Fruit fly (Drosophila melanogaster) whole organism, prepupa: ENCODE data around the gene AOX1.

Experiments used
- Blimp-1 ChIP-seq: fragments of 200-800 bp; sonication (Bioruptor generic); optimal IDR thresholded peaks from 3 replicates; lab custom pipeline; 2017; ENCODE audit warnings: missing biosample characterization, missing genetic modification characterization, mild to moderate bottlenecking, moderate library complexity, missing genetic modification reagents
- CG10631 ChIP-seq: fragments of 200-800 bp; sonication (Bioruptor generic); optimal IDR thresholded peaks from 2 replicates; lab custom pipeline; 2016; ENCODE audit warnings: missing biosample characterization, missing genetic modification characterization
- CG10669 ChIP-seq: fragments of 200-800 bp; sonication (Bioruptor generic); optimal IDR thresholded peaks from 3 replicates; lab custom pipeline; 2018; ENCODE audit warnings: missing biosample characterization, mild to moderate bottlenecking, missing genetic modification characterization, moderate library complexity
- CG11762 ChIP-seq: fragments of 200-800 bp; sonication (Bioruptor generic); optimal IDR thresholded peaks from 3 replicates; lab custom pipeline; 2016; ENCODE audit warnings: missing biosample characterization, missing genetic modification characterization; ENCODE audit not compliant: insufficient read depth
- CG11902 ChIP-seq: fragments of 200-800 bp; sonication (Bioruptor generic); optimal IDR thresholded peaks from 3 replicates; lab custom pipeline; 2016; ENCODE audit warnings: missing biosample characterization, missing genetic modification characterization
- CG16779 ChIP-seq: fragments of 200-800 bp; sonication (Bioruptor generic); optimal IDR thresholded peaks from 3 replicates; lab custom pipeline; 2017; ENCODE audit warnings: missing biosample characterization, mild to moderate bottlenecking, missing genetic modification characterization
- CG3032 ChIP-seq: fragments of 200-800 bp; optimal IDR thresholded peaks from 2 replicates; lab custom pipeline; 2019; ENCODE audit warnings: missing biosample characterization, mild to moderate bottlenecking, missing genetic modification characterization, moderate library complexity
- CG31627 ChIP-seq: fragments of 200-800 bp; sonication (Bioruptor generic); optimal IDR thresholded peaks from 3 replicates; lab custom pipeline; 2016; ENCODE audit warnings: missing biosample characterization, missing genetic modification characterization
- CG32006 ChIP-seq: fragments of 200-800 bp; sonication (Bioruptor generic); optimal IDR thresholded peaks from 3 replicates; lab custom pipeline; 2017; ENCODE audit warnings: missing biosample characterization, mild to moderate bottlenecking, missing genetic modification characterization
- CG34406 ChIP-seq: fragments of 200-800 bp; sonication (Bioruptor generic); optimal IDR thresholded peaks from 3 replicates; lab custom pipeline; 2016; ENCODE audit warnings: missing biosample characterization, missing genetic modification characterization
- CG3919 ChIP-seq: fragments of 200-800 bp; sonication (Bioruptor generic); optimal IDR thresholded peaks from 3 replicates; lab custom pipeline; 2016; ENCODE audit warnings: missing biosample characterization, missing genetic modification characterization
- CG4318 ChIP-seq: fragments of 200-800 bp; sonication (Bioruptor generic); optimal IDR thresholded peaks from 3 replicates; lab custom pipeline; 2017; ENCODE audit warnings: missing biosample characterization, mild to moderate bottlenecking, missing genetic modification characterization
- CG6276 ChIP-seq: fragments of 200-800 bp; sonication (Bioruptor generic); optimal IDR thresholded peaks from 2 replicates; lab custom pipeline; 2017; ENCODE audit warnings: missing biosample characterization, mild to moderate bottlenecking, missing genetic modification characterization
- CG6854 ChIP-seq: fragments of 200-800 bp; sonication (Bioruptor generic); optimal IDR thresholded peaks from 2 replicates; lab custom pipeline; 2017; ENCODE audit warnings: missing biosample characterization, mild to moderate bottlenecking, missing genetic modification characterization
- CG8119 ChIP-seq: fragments of 200-800 bp; sonication (Bioruptor generic); IDR thresholded peaks from 3 replicates; pipeline ENCODE4 v1.3.6; 2022; ENCODE audit warnings: missing biosample characterization, missing genetic modification characterization
- CG8319 ChIP-seq: fragments of 200-800 bp; sonication (Bioruptor generic); optimal IDR thresholded peaks from 3 replicates; lab custom pipeline; 2016; ENCODE audit warnings: missing biosample characterization, missing genetic modification characterization
- CG8632 ChIP-seq: fragments of 200-800 bp; sonication (Bioruptor generic); optimal IDR thresholded peaks from 3 replicates; lab custom pipeline; 2016; ENCODE audit warnings: missing biosample characterization, missing genetic modification characterization
- CG9139 ChIP-seq: fragments of 200-800 bp; sonication (Bioruptor generic); optimal IDR thresholded peaks from 3 replicates; lab custom pipeline; 2017; ENCODE audit warnings: missing biosample characterization, mild to moderate bottlenecking, missing genetic modification characterization
- Eip75B ChIP-seq: fragments of 200-800 bp; sonication (Bioruptor generic); optimal IDR thresholded peaks from 3 replicates; lab custom pipeline; 2016; ENCODE audit warnings: missing biosample characterization, missing genetic modification characterization
- Eip78C ChIP-seq: fragments of 200-800 bp; sonication (Bioruptor generic); peaks from one replicate; lab custom pipeline; 2016; ENCODE audit warnings: missing biosample characterization, missing genetic modification characterization
- Eip93F ChIP-seq: fragments of 200-800 bp; sonication (Bioruptor generic); optimal IDR thresholded peaks from 2 replicates; lab custom pipeline; 2016; ENCODE audit warnings: missing biosample characterization, mild to moderate bottlenecking, missing genetic modification characterization
- Ets21C ChIP-seq: fragments of 200-800 bp; sonication (Bioruptor generic); optimal IDR thresholded peaks from 3 replicates; lab custom pipeline; 2016; ENCODE audit warnings: missing biosample characterization, missing genetic modification characterization
- Ets96B ChIP-seq: fragments of 200-800 bp; optimal IDR thresholded peaks from 2 replicates; lab custom pipeline; 2019; ENCODE audit warnings: missing biosample characterization, mild to moderate bottlenecking, missing genetic modification characterization, moderate library complexity
- Gug ChIP-seq: fragments of 200-800 bp; sonication (Bioruptor generic); IDR thresholded peaks from 2 replicates; pipeline ENCODE4 v1.3.6; 2022; ENCODE audit warnings: missing biosample characterization, missing genetic modification characterization
- Hr38 ChIP-seq: sonication (Bioruptor generic); optimal IDR thresholded peaks from 2 replicates; lab custom pipeline; 2016; ENCODE audit warnings: missing biosample characterization, missing genetic modification characterization
- Met ChIP-seq: fragments of 200-800 bp; sonication (Bioruptor generic); optimal IDR thresholded peaks from 3 replicates; lab custom pipeline; 2016; ENCODE audit warnings: missing biosample characterization, missing genetic modification characterization
- OdsH ChIP-seq: fragments of 200-800 bp; sonication (Bioruptor generic); optimal IDR thresholded peaks from 3 replicates; lab custom pipeline; 2016; ENCODE audit warnings: missing biosample characterization, missing genetic modification characterization
- Smox ChIP-seq: fragments of 200-800 bp; sonication (Bioruptor generic); optimal IDR thresholded peaks from 3 replicates; lab custom pipeline; 2016; ENCODE audit warnings: missing biosample characterization, missing genetic modification characterization
- Sox14 ChIP-seq: fragments of 200-800 bp; sonication (Bioruptor generic); optimal IDR thresholded peaks from 3 replicates; lab custom pipeline; 2016; ENCODE audit warnings: missing biosample characterization, missing genetic modification characterization
- achi ChIP-seq: fragments of 200-800 bp; sonication (Bioruptor generic); optimal IDR thresholded peaks from 3 replicates; lab custom pipeline; 2016; ENCODE audit warnings: missing biosample characterization, missing genetic modification characterization
- dsx ChIP-seq: fragments of 200-800 bp; optimal IDR thresholded peaks from 3 replicates; lab custom pipeline; 2019; ENCODE audit warnings: missing biosample characterization, mild to moderate bottlenecking, missing genetic modification characterization, moderate library complexity; ENCODE audit not compliant: poor library complexity, severe bottlenecking
- eg ChIP-seq: fragments of 200-800 bp; sonication (Bioruptor generic); IDR thresholded peaks from 3 replicates; pipeline ENCODE4 v1.3.6; 2022; ENCODE audit warnings: missing biosample characterization, missing genetic modification characterization
- fd59A ChIP-seq: fragments of 200-800 bp; sonication (Bioruptor generic); optimal IDR thresholded peaks from 2 replicates; lab custom pipeline; 2017; ENCODE audit warnings: missing biosample characterization, mild to moderate bottlenecking, missing genetic modification characterization, missing genetic modification reagents
- fd85E ChIP-seq: fragments of 200-800 bp; sonication (Bioruptor generic); optimal IDR thresholded peaks from 3 replicates; lab custom pipeline; 2016; ENCODE audit warnings: missing biosample characterization, missing genetic modification characterization
- fkh ChIP-seq: fragments of 200-800 bp; sonication (Bioruptor generic); optimal IDR thresholded peaks from 3 replicates; lab custom pipeline; 2017; ENCODE audit warnings: missing biosample characterization, mild to moderate bottlenecking, missing genetic modification characterization, moderate library complexity
- pdm3 ChIP-seq: fragments of 200-800 bp; sonication (Bioruptor generic); optimal IDR thresholded peaks from 3 replicates; lab custom pipeline; 2016; ENCODE audit warnings: missing biosample characterization, missing genetic modification characterization
- salr ChIP-seq, 2 experiments: fragments of 200-800 bp; sonication (Bioruptor generic); optimal IDR thresholded peaks; 3 replicates each; lab custom pipeline; 2016 to 2018; ENCODE audit warnings: missing biosample characterization in 2 of 2, missing genetic modification characterization in 2 of 2, mild to moderate bottlenecking in 1 of 2
- spab ChIP-seq: fragments of 200-800 bp; sonication (Bioruptor generic); optimal IDR thresholded peaks from 2 replicates; lab custom pipeline; 2017; ENCODE audit warnings: missing biosample characterization, mild to moderate bottlenecking, missing genetic modification characterization, missing genetic modification reagents
- svp ChIP-seq: fragments of 200-800 bp; sonication (Bioruptor generic); peaks from one replicate; lab custom pipeline; 2016; ENCODE audit warnings: missing biosample characterization, missing genetic modification characterization
- topi ChIP-seq: fragments of 200-800 bp; sonication (Bioruptor generic); optimal IDR thresholded peaks from 3 replicates; lab custom pipeline; 2016; ENCODE audit warnings: missing biosample characterization, missing genetic modification characterization
- vri ChIP-seq: fragments of 200-800 bp; sonication (Bioruptor generic); optimal IDR thresholded peaks from 3 replicates; lab custom pipeline; 2016; ENCODE audit warnings: missing biosample characterization, mild to moderate bottlenecking, missing genetic modification characterization

AOX1 gene

DNA sequence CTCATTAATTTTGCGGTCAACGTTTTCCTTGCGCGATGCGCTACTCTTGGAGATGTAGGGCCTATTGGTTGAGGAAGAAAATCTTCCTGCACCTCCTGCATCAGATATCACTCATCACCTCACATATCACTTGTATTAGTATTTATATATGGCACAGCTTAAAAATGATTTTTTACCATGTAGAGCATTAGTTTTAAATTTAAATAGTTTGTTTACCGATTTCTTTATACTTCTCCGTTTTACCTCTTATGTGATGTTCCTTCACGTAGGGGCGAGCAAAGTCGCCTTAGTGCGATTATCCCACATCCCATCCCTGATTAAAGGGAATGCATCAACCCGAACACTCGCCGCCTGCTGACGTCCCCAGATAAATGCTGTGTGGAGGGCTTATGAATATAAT lies 43.6 kb upstream of the AOX1 start (continued):
- TF ChIP-seq CG11762 (no peak), CG8632 (no peak), eg (GFP tag; lab: Robert Waterston, UW) (no peak), spab (GFP tag; lab: Kevin White, UChicago) (peak; percentile 3), CG10631 (GFP tag; lab: Kevin White, UChicago) (peak; percentile 22), CG8319 (GFP tag; lab: Kevin White, UChicago) (no peak), Ets21C (peak; percentile 43), CG6276 (GFP tag; lab: Kevin White, UChicago) (no peak), vri (GFP tag; lab: Kevin White, UChicago) (peak; percentile 7), CG8119 (no peak), pdm3 (GFP tag; lab: Kevin White, UChicago) (peak; percentile 21), svp (GFP tag; lab: Kevin White, UChicago) (peak; percentile 83), Met (GFP tag; lab: Kevin White, UChicago) (peak; percentile 27), fd85E (GFP tag; lab: Kevin White, UChicago) (no peak), OdsH (GFP tag; lab: Kevin White, UChicago) (no peak), CG4318 (GFP tag; lab: Kevin White, UChicago) (no peak), CG32006 (GFP tag; lab: Kevin White, UChicago) (no peak), salr (GFP tag; optimal IDR thresholded peaks at IDR 0.05; lab: Kevin White, UChicago) (no peak), achi (GFP tag; lab: Kevin White, UChicago) (no peak), CG9139 (GFP tag; lab: Kevin White, UChicago) (no peak), Hr38 (GFP tag; lab: Kevin White, UChicago) (no peak), Eip78C (GFP tag; lab: Kevin White, UChicago) (peak; percentile 62), Blimp-1 (GFP tag; lab: Kevin White, UChicago) (no peak), Smox (peak; percentile 30), CG11902 (no peak), fd59A (no peak), topi (GFP tag; lab: Kevin White, UChicago) (peak; percentile 49), CG10669 (GFP tag; lab: Kevin White, UChicago) (peak; percentile 9), Eip93F (GFP tag; lab: Kevin White, UChicago) (no peak), dsx (GFP tag; lab: Kevin White, UChicago) (no peak), fkh (GFP tag; lab: Kevin White, UChicago) (no peak), Gug (GFP tag; lab: Robert Waterston, UW) (no peak), CG3032 (tag; lab: Kevin White, UChicago) (no peak), Ets96B (tag; lab: Kevin White, UChicago) (peak; percentile 7), CG34406 (GFP tag; lab: Kevin White, UChicago) (no peak), Eip75B (no peak), CG3919 (GFP tag; lab: Kevin White, UChicago) (no peak), CG31627 (GFP tag; lab: Kevin White, UChicago) (peak; percentile 41)

DNA sequence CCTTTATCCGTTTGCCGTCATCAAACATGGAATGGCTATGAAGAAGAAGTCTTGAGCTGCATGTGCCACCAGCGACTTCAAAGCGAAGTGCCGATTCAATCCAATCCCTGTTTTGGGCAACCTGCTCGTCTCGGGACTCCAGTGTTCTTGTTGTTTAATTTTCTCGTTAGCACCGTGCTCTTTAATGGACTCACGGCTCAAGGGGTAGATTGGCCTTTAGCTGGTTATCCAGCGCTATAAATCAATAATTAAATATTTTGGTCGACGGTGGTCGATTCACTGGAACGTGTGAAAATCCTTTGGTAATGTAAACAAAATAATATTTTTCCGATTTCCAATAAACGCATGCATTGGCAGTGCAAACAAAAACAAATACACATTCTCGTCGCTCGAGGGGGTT lies 42.6 kb upstream of the AOX1 start:
- TF ChIP-seq CG16779 (tag; lab: Kevin White, UChicago) (no peak), fkh (GFP tag; lab: Kevin White, UChicago) (no peak), OdsH (GFP tag; lab: Kevin White, UChicago) (no peak), CG6854 (no peak), CG9139 (GFP tag; lab: Kevin White, UChicago) (no peak), Sox14 (no peak), achi (GFP tag; lab: Kevin White, UChicago) (no peak)
